Fruit fly (Drosophila melanogaster) whole organism, embryonic: ENCODE results near the gene SoYb.

Experiments used
- Abd-B ChIP-seq: fragments of 200-800 bp; sonication (Bioruptor generic); optimal IDR thresholded peaks from 2 replicates; lab custom pipeline; 2018; ENCODE audit warnings: missing biosample characterization, mild to moderate bottlenecking, missing genetic modification characterization, moderate library complexity
- Ada2b ChIP-seq: fragments of 200-800 bp; sonication (Bioruptor generic); IDR thresholded peaks from 2 replicates; pipeline ENCODE4 v1.3.6; 2022; ENCODE audit warnings: missing biosample characterization, missing genetic modification characterization
- Atf6 ChIP-seq: fragments of 200-800 bp; sonication (Bioruptor generic); IDR thresholded peaks from 2 replicates; pipeline ENCODE4 v1.3.6; 2022; ENCODE audit warnings: missing biosample characterization, missing genetic modification characterization
- Awh ChIP-seq: fragments of 200-800 bp; sonication (Bioruptor generic); IDR thresholded peaks from 2 replicates; pipeline ENCODE4, ENCODE4 v1.3.6; 2022; ENCODE audit warnings: missing biosample characterization, missing genetic modification characterization
- C15 ChIP-seq: fragments of 200-800 bp; sonication (Bioruptor generic); IDR thresholded peaks from 3 replicates; pipeline ENCODE4 v1.3.6; 2022; ENCODE audit warnings: missing biosample characterization, missing genetic modification characterization
- CG11085 ChIP-seq: fragments of 200-800 bp; sonication (Bioruptor generic); IDR thresholded peaks from 2 replicates; pipeline ENCODE4 v1.3.6; 2022; ENCODE audit warnings: missing biosample characterization, missing genetic modification characterization
- CG12155 ChIP-seq: fragments of 200-800 bp; sonication (Bioruptor generic); optimal IDR thresholded peaks from 3 replicates; lab custom pipeline; 2016; ENCODE audit warnings: missing biosample characterization, missing genetic modification characterization
- CG12744 ChIP-seq: fragments of 200-800 bp; sonication (Bioruptor generic); optimal IDR thresholded peaks from 2 replicates; lab custom pipeline; 2016; ENCODE audit warnings: missing biosample characterization, missing genetic modification characterization
- CG18599 ChIP-seq: fragments of 200-800 bp; sonication (Bioruptor generic); optimal IDR thresholded peaks from 3 replicates; lab custom pipeline; 2017; ENCODE audit warnings: missing biosample characterization, missing genetic modification characterization, mild to moderate bottlenecking, moderate library complexity, missing genetic modification reagents
- CG18619 ChIP-seq: fragments of 200-800 bp; sonication (Bioruptor generic); optimal IDR thresholded peaks from 3 replicates; lab custom pipeline; 2017; ENCODE audit warnings: missing biosample characterization, mild to moderate bottlenecking, missing genetic modification characterization
- CG31388 ChIP-seq: fragments of 200-800 bp; sonication (Bioruptor generic); optimal IDR thresholded peaks from 2 replicates; lab custom pipeline; 2016; ENCODE audit warnings: missing biosample characterization, missing genetic modification characterization
- CG34376 ChIP-seq: fragments of 200-800 bp; sonication (Bioruptor generic); optimal IDR thresholded peaks from 2 replicates; lab custom pipeline; 2018; ENCODE audit warnings: missing biosample characterization, mild to moderate bottlenecking, missing genetic modification characterization
- CG4328 ChIP-seq: fragments of 200-800 bp; sonication (Bioruptor generic); optimal IDR thresholded peaks from 3 replicates; lab custom pipeline; 2017; ENCODE audit warnings: missing biosample characterization, missing genetic modification reagents, missing genetic modification characterization
- CG5953 ChIP-seq: fragments of 200-800 bp; sonication (Bioruptor generic); IDR thresholded peaks from 2 replicates; pipeline ENCODE4 v1.3.6; 2022; ENCODE audit warnings: missing biosample characterization, missing genetic modification characterization
- CG6175 ChIP-seq: fragments of 200-800 bp; sonication (Bioruptor generic); IDR thresholded peaks from 3 replicates; pipeline ENCODE4 v1.3.6; 2022; ENCODE audit warnings: missing biosample characterization, missing genetic modification characterization
- CG6254 ChIP-seq: fragments of 200-800 bp; sonication (Bioruptor generic); optimal IDR thresholded peaks from 3 replicates; lab custom pipeline; 2017; ENCODE audit warnings: mild to moderate bottlenecking, missing biosample characterization, missing genetic modification reagents, missing genetic modification characterization
- CG6654 ChIP-seq: fragments of 200-800 bp; sonication (Bioruptor generic); optimal IDR thresholded peaks from 2 replicates; lab custom pipeline; 2017; ENCODE audit warnings: missing biosample characterization, mild to moderate bottlenecking, missing genetic modification characterization
- CG7357 ChIP-seq: fragments of 200-800 bp; sonication (Bioruptor generic); IDR thresholded peaks from 3 replicates; pipeline ENCODE4 v1.3.6; 2022; ENCODE audit warnings: missing biosample characterization, missing genetic modification characterization
- CrebB ChIP-seq: fragments of 200-800 bp; sonication (Bioruptor generic); optimal IDR thresholded peaks from 3 replicates; lab custom pipeline; 2018; ENCODE audit warnings: missing biosample characterization, mild to moderate bottlenecking, missing genetic modification characterization
- Drgx ChIP-seq: fragments of 200-800 bp; sonication (Bioruptor generic); IDR thresholded peaks from 2 replicates; pipeline ENCODE4 v1.3.6; 2022; ENCODE audit warnings: missing biosample characterization, missing genetic modification characterization
- Elba2 ChIP-seq: fragments of 200-800 bp; sonication (Bioruptor generic); optimal IDR thresholded peaks from 3 replicates; lab custom pipeline; 2016; ENCODE audit warnings: missing biosample characterization, missing genetic modification characterization
- Fer2 ChIP-seq: fragments of 200-800 bp; sonication (Bioruptor generic); optimal IDR thresholded peaks from 2 replicates; lab custom pipeline; 2018; ENCODE audit warnings: missing biosample characterization, mild to moderate bottlenecking, missing genetic modification characterization, moderate library complexity
- HHEX ChIP-seq: fragments of 200-800 bp; sonication (Bioruptor generic); optimal IDR thresholded peaks from 3 replicates; lab custom pipeline; 2017; ENCODE audit warnings: missing biosample characterization, mild to moderate bottlenecking, missing genetic modification characterization, missing genetic modification reagents
- HLH4C ChIP-seq: fragments of 200-800 bp; sonication (Bioruptor generic); IDR thresholded peaks from 3 replicates; pipeline ENCODE4 v1.3.6; 2022; ENCODE audit warnings: missing biosample characterization, missing genetic modification characterization; ENCODE audit not compliant: partially characterized antibody
- Hey ChIP-seq: fragments of 200-800 bp; sonication (Bioruptor generic); optimal IDR thresholded peaks from 3 replicates; lab custom pipeline; 2018; ENCODE audit warnings: missing biosample characterization, mild to moderate bottlenecking, missing genetic modification characterization
- Jarid2 ChIP-seq: fragments of 200-800 bp; sonication (Bioruptor generic); optimal IDR thresholded peaks from 3 replicates; lab custom pipeline; 2017; ENCODE audit warnings: mild to moderate bottlenecking, missing biosample characterization, missing genetic modification reagents, missing genetic modification characterization
- MBD-R2 ChIP-seq: fragments of 200-800 bp; sonication (Bioruptor generic); IDR thresholded peaks from 2 replicates; pipeline ENCODE4 v1.3.6; 2022; ENCODE audit warnings: missing biosample characterization, missing genetic modification characterization
- MTF-1 ChIP-seq: fragments of 200-800 bp; sonication (Bioruptor generic); optimal IDR thresholded peaks from 2 replicates; lab custom pipeline; 2018; ENCODE audit warnings: missing biosample characterization, mild to moderate bottlenecking, missing genetic modification characterization, borderline replicate concordance
- Mrtf ChIP-seq: fragments of 200-800 bp; sonication (Bioruptor generic); IDR thresholded peaks from 3 replicates; pipeline ENCODE4 v1.3.6; 2022; ENCODE audit warnings: missing biosample characterization, missing genetic modification characterization
- NK7.1 ChIP-seq: fragments of 200-800 bp; sonication (Bioruptor generic); optimal IDR thresholded peaks from 3 replicates; lab custom pipeline; 2016; ENCODE audit warnings: missing biosample characterization, missing genetic modification characterization
- Optix ChIP-seq: fragments of 200-800 bp; sonication (Bioruptor generic); IDR thresholded peaks from 3 replicates; pipeline ENCODE4 v1.3.6; 2022; ENCODE audit warnings: missing biosample characterization, missing genetic modification characterization
- Ptx1 ChIP-seq: fragments of 200-800 bp; sonication (Bioruptor generic); IDR thresholded peaks from 2 replicates; pipeline ENCODE4 v1.3.6; 2022; ENCODE audit warnings: missing biosample characterization, missing genetic modification characterization
- Ssrp ChIP-seq: fragments of 200-800 bp; sonication (Bioruptor generic); optimal IDR thresholded peaks from 2 replicates; lab custom pipeline; 2018; ENCODE audit warnings: missing biosample characterization, mild to moderate bottlenecking, missing genetic modification characterization, moderate library complexity
- bsh ChIP-seq, 2 experiments: fragments of 200-800 bp; sonication (Bioruptor generic); optimal IDR thresholded peaks; 2 replicates each; lab custom pipeline; 2017 to 2018; ENCODE audit warnings: mild to moderate bottlenecking in 2 of 2, missing biosample characterization in 2 of 2, missing genetic modification characterization in 2 of 2, moderate library complexity in 1 of 2
- chinmo ChIP-seq: fragments of 200-800 bp; sonication (Bioruptor generic); IDR thresholded peaks from 4 replicates; pipeline ENCODE4 v1.3.6; 2022; ENCODE audit warnings: missing biosample characterization, missing genetic modification characterization; ENCODE audit not compliant: partially characterized antibody
- crol ChIP-seq: fragments of 200-800 bp; sonication (Bioruptor generic); IDR thresholded peaks from 2 replicates; pipeline ENCODE4 v1.3.6; 2022; ENCODE audit warnings: missing biosample characterization, missing genetic modification characterization
- cwo ChIP-seq: fragments of 200-800 bp; sonication (Bioruptor generic); optimal IDR thresholded peaks from 3 replicates; lab custom pipeline; 2017; ENCODE audit warnings: missing biosample characterization, missing genetic modification characterization, mild to moderate bottlenecking, moderate library complexity, missing genetic modification reagents
- dan ChIP-seq: fragments of 200-800 bp; sonication (Bioruptor generic); IDR thresholded peaks from 2 replicates; pipeline ENCODE4 v1.3.6; 2022; ENCODE audit warnings: missing biosample characterization, missing genetic modification characterization
- gce ChIP-seq: fragments of 200-800 bp; sonication (Bioruptor generic); IDR thresholded peaks from 3 replicates; pipeline ENCODE4 v1.3.6; 2022; ENCODE audit warnings: missing biosample characterization, missing genetic modification characterization
- gsb-n ChIP-seq: fragments of 200-800 bp; sonication (Bioruptor generic); optimal IDR thresholded peaks from 3 replicates; lab custom pipeline; 2018; ENCODE audit warnings: missing biosample characterization, mild to moderate bottlenecking, missing genetic modification characterization
- inv ChIP-seq: fragments of 200-800 bp; sonication (Bioruptor generic); IDR thresholded peaks from 2 replicates; pipeline ENCODE4 v1.3.6; 2022; ENCODE audit warnings: missing biosample characterization, missing genetic modification characterization; ENCODE audit not compliant: partially characterized antibody
- kni ChIP-seq: fragments of 200-800 bp; sonication (Bioruptor generic); optimal IDR thresholded peaks from 3 replicates; lab custom pipeline; 2017; ENCODE audit warnings: mild to moderate bottlenecking, missing biosample characterization, missing genetic modification reagents, missing genetic modification characterization
- lbe ChIP-seq: fragments of 200-800 bp; sonication (Bioruptor generic); optimal IDR thresholded peaks from 2 replicates; lab custom pipeline; 2016; ENCODE audit warnings: missing biosample characterization, mild to moderate bottlenecking, missing genetic modification characterization
- lilli ChIP-seq: fragments of 200-800 bp; sonication (Bioruptor generic); optimal IDR thresholded peaks from 3 replicates; lab custom pipeline; 2016; ENCODE audit warnings: missing biosample characterization, missing genetic modification characterization
- mirr ChIP-seq: fragments of 200-800 bp; sonication (Bioruptor generic); optimal IDR thresholded peaks from 3 replicates; lab custom pipeline; 2018; ENCODE audit warnings: missing biosample characterization, mild to moderate bottlenecking, missing genetic modification characterization
- oc ChIP-seq: fragments of 200-800 bp; sonication (Bioruptor generic); optimal IDR thresholded peaks from 2 replicates; lab custom pipeline; 2018; ENCODE audit warnings: missing biosample characterization, mild to moderate bottlenecking, missing genetic modification characterization, moderate library complexity
- pb ChIP-seq: fragments of 200-800 bp; sonication (Bioruptor generic); optimal IDR thresholded peaks from 3 replicates; lab custom pipeline; 2016; ENCODE audit warnings: missing biosample characterization, missing genetic modification characterization
- sens ChIP-seq: fragments of 200-800 bp; sonication (Bioruptor generic); peaks from one replicate; lab custom pipeline; 2016; ENCODE audit warnings: missing biosample characterization, missing genetic modification characterization
- sr ChIP-seq: fragments of 200-800 bp; sonication (Bioruptor generic); IDR thresholded peaks from 3 replicates; pipeline ENCODE4 v1.3.6; 2022; ENCODE audit warnings: missing biosample characterization, missing genetic modification characterization
- sug ChIP-seq: fragments of 200-800 bp; optimal IDR thresholded peaks from 2 replicates; lab custom pipeline; 2019; ENCODE audit warnings: missing biosample characterization, mild to moderate bottlenecking, missing genetic modification characterization, moderate library complexity
- z ChIP-seq: fragments of 200-800 bp; sonication (Bioruptor generic); IDR thresholded peaks from 3 replicates; pipeline ENCODE4 v1.3.6; 2022; ENCODE audit warnings: missing biosample characterization, missing genetic modification characterization

The SoYb gene

DNA sequence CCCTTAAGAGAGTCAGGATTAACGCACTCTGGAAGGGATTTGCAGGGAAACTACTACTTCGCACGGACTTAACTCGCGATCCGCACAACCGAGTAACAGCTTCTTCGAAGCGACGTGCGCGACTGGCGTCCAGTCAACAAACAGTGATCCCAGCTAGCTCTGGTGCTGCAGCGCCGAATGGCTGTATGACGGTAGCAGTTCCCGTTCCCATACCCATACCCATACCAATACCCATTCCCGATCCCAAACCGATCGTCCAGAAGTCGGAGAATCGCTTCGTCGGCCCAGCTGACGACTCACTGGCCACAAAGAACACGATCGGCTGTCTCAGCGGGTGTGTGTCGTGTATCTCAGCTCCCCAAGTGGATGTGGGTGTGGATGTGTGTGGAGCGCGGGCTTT lies 55.3 kb downstream of the SoYb start, which contains the start of gene CG5853:
Gene CG5853, minus strand, starts transcription at position 384 of the 400 bp plus-strand sequence.
- no peak for TF ChIP-seq Elba2 (GFP tag; lab: Kevin White, UChicago)
- no peak for TF ChIP-seq CG4328 (GFP tag; lab: Kevin White, UChicago)
- no peak for TF ChIP-seq Ada2b (GFP tag; lab: Robert Waterston, UW)
- peak; percentile 32; the same call in 1 of the 3 replicates for TF ChIP-seq sr (GFP tag; lab: Robert Waterston, UW)
- no peak for TF ChIP-seq CG12744 (GFP tag; lab: Kevin White, UChicago)
- no peak for TF ChIP-seq lilli (GFP tag; lab: Kevin White, UChicago)
- TF ChIP-seq Ssrp (tag; lab: Kevin White, UChicago), result no peak
- no peak for TF ChIP-seq CG6254 (GFP tag; lab: Kevin White, UChicago)
- no peak for TF ChIP-seq oc (tag; lab: Kevin White, UChicago)
- TF ChIP-seq CG5953 (GFP tag; lab: Robert Waterston, UW), result peak; percentile 37; the same call in 1 of the 2 replicates
- no peak for TF ChIP-seq Fer2 (tag; lab: Kevin White, UChicago)
- no peak for TF ChIP-seq Awh
- TF ChIP-seq gsb-n (tag; lab: Kevin White, UChicago), result no peak
- TF ChIP-seq dan (GFP tag; lab: Robert Waterston, UW), result no peak
- TF ChIP-seq cwo (GFP tag; lab: Kevin White, UChicago), result peak; percentile 19
- no peak for TF ChIP-seq CG31388 (GFP tag; lab: Kevin White, UChicago)
- no peak for TF ChIP-seq CG6654
- no peak for TF ChIP-seq Ptx1 (GFP tag; lab: Robert Waterston, UW)
- no peak for TF ChIP-seq gce (GFP tag; lab: Robert Waterston, UW)
- no peak for TF ChIP-seq CG11085 (GFP tag; lab: Robert Waterston, UW)
- peak; percentile 63 for TF ChIP-seq CG34376
- peak; percentile 28; the same call in 1 of the 2 replicates for TF ChIP-seq Atf6 (GFP tag; lab: Robert Waterston, UW)
- TF ChIP-seq bsh (GFP tag; optimal IDR thresholded peaks at IDR 0.05; lab: Kevin White, UChicago), result no peak
- no peak for TF ChIP-seq Abd-B (GFP tag; lab: Kevin White, UChicago)
- peak; percentile 76 for TF ChIP-seq sug
- peak; percentile 36 for TF ChIP-seq Drgx (GFP tag; lab: Robert Waterston, UW)
- TF ChIP-seq C15 (GFP tag; lab: Robert Waterston, UW), result no peak
- TF ChIP-seq CrebB (tag; lab: Kevin White, UChicago), result peak; percentile 0
- TF ChIP-seq CG18599 (GFP tag; lab: Kevin White, UChicago), result peak; percentile 43
- TF ChIP-seq MBD-R2 (GFP tag; lab: Robert Waterston, UW), result no peak
- no peak for TF ChIP-seq NK7.1 (GFP tag; lab: Kevin White, UChicago)
- no peak for TF ChIP-seq CG7357 (GFP tag; lab: Robert Waterston, UW)
- peak; percentile 1 for TF ChIP-seq pb
- no peak for TF ChIP-seq inv (GFP tag; lab: Robert Waterston, UW)
- TF ChIP-seq Mrtf (GFP tag; lab: Robert Waterston, UW), result 0 out of 3 replicates have a peak, but pooled peaks have one; percentile 11
- TF ChIP-seq Optix (GFP tag; lab: Robert Waterston, UW), result 0 out of 3 replicates have a peak, but pooled peaks have one; percentile 35
- no peak for TF ChIP-seq CG12155 (GFP tag; lab: Kevin White, UChicago)
- TF ChIP-seq sens (GFP tag; lab: Kevin White, UChicago), result peak; percentile 31
- peak; percentile 49 for TF ChIP-seq lbe (GFP tag; lab: Kevin White, UChicago)
- peak; percentile 84 for TF ChIP-seq mirr (GFP tag; lab: Kevin White, UChicago)
- peak; percentile 67 for TF ChIP-seq kni
- peak; percentile 40 for TF ChIP-seq Jarid2
- TF ChIP-seq z (GFP tag; lab: Robert Waterston, UW), result 0 out of 3 replicates have a peak, but pooled peaks have one; percentile 28
- TF ChIP-seq HLH4C (GFP tag; lab: Robert Waterston, UW), result no peak
- peak; percentile 66 for TF ChIP-seq Hey (tag; lab: Kevin White, UChicago)
- TF ChIP-seq MTF-1 (GFP tag; lab: Kevin White, UChicago), result no peak
- TF ChIP-seq CG6175 (GFP tag; lab: Robert Waterston, UW), result peak; percentile 53; the same call in 1 of the 3 replicates
- peak; percentile 13 for TF ChIP-seq HHEX
- TF ChIP-seq CG18619, result no peak
- peak; percentile 87; the same call in 3 of the 4 replicates for TF ChIP-seq chinmo (GFP tag; lab: Robert Waterston, UW)
- no peak for TF ChIP-seq crol (GFP tag; lab: Robert Waterston, UW)
